Worm (Caenorhabditis elegans): Measurements from ENCODE around the gene C50E10.2.

- no peak for TF ChIP-seq hmg-4 (GFP tag; optimal IDR thresholded peaks at IDR 0.05)
- no peak for TF ChIP-seq F13C5.2 (tag; optimal IDR thresholded peaks at IDR 0.05)
- no peak for TF ChIP-seq sea-1 (GFP tag; conservative IDR thresholded peaks at IDR 0.05)
- TF ChIP-seq hnd-1 (tag; optimal IDR thresholded peaks at IDR 0.05): no peak
Measured at ce11 chrII:12323305-12323704, 13.8 kb upstream of the C50E10.2 start, which contains the start of gene sre-53.
